Worm (Caenorhabditis elegans) whole organism, L4 larva: ENCODE data around the gene C34D10.5.
A peak's percentile ranks its signal among the peaks of the same experiment; 100 is the strongest.

Experiments used
- D1046.2 ChIP-seq: fragments of 200-800 bp; sonication (Bioruptor generic); IDR thresholded peaks from 2 replicates; pipeline ENCODE4 v1.3.6; 2022; ENCODE audit warnings: missing genetic modification characterization, missing compliant biosample characterization
- F37D6.2 ChIP-seq: sonication (generic microtip); optimal IDR thresholded peaks from 2 replicates; lab custom pipeline; 2016; ENCODE audit warnings: mild to moderate bottlenecking, missing genetic modification characterization, missing compliant biosample characterization
- F49E8.2 ChIP-seq: sonication (generic microtip); optimal IDR thresholded peaks from 2 replicates; lab custom pipeline; 2016; ENCODE audit warnings: missing compliant biosample characterization, mild to moderate bottlenecking, missing genetic modification characterization, borderline replicate concordance
- R02D3.7 ChIP-seq: fragments of 150-350 bp; sonication (generic microtip); optimal IDR thresholded peaks from 3 replicates; lab custom pipeline; 2014; ENCODE audit warnings: missing biosample characterization, missing genetic modification characterization
- T26A8.4 ChIP-seq: fragments of 200-800 bp; sonication (Bioruptor generic); IDR thresholded peaks from 2 replicates; pipeline ENCODE4 v1.3.6; 2022; ENCODE audit warnings: missing genetic modification characterization, missing compliant biosample characterization
- ZK337.2 ChIP-seq: fragments of 200-800 bp; sonication (Bioruptor generic); IDR thresholded peaks from 2 replicates; pipeline ENCODE4 v1.3.6; 2022; ENCODE audit warnings: missing genetic modification reagents, missing genetic modification characterization, missing compliant biosample characterization
- ZK546.5 ChIP-seq, 2 experiments: sonication (generic microtip); optimal IDR thresholded peaks; 2 replicates each; lab custom pipeline; 2017; ENCODE audit warnings: missing biosample characterization in 2 of 2, missing genetic modification characterization in 2 of 2
- aha-1 ChIP-seq: fragments of 150-350 bp; peaks from one replicate; lab custom pipeline; 2014; ENCODE audit warnings: missing biosample characterization, missing genetic modification characterization
- aly-2 ChIP-seq: sonication (generic microtip); optimal IDR thresholded peaks from 2 replicates; lab custom pipeline; 2018; ENCODE audit warnings: missing biosample characterization, missing genetic modification characterization
- ama-1 ChIP-seq: fragments of 150-350 bp; optimal IDR thresholded peaks from 2 replicates; lab custom pipeline; 2014; ENCODE audit warnings: inconsistent platforms, mixed read lengths
- arid-1 ChIP-seq: fragments of 200-800 bp; sonication (Bioruptor generic); conservative IDR thresholded peaks from 2 replicates; pipeline ENCODE4 v1.3.6; 2022; ENCODE audit warnings: missing genetic modification reagents, missing genetic modification characterization, missing compliant biosample characterization
- ceh-28 ChIP-seq: fragments of 150-350 bp; optimal IDR thresholded peaks from 2 replicates; lab custom pipeline; 2014; ENCODE audit warnings: missing biosample characterization, missing genetic modification reagents, missing genetic modification characterization
- ceh-32 ChIP-seq: sonication (generic microtip); optimal IDR thresholded peaks from 2 replicates; lab custom pipeline; 2016; ENCODE audit warnings: mild to moderate bottlenecking, missing genetic modification characterization, missing compliant biosample characterization; ENCODE audit not compliant: poor library complexity
- ceh-44 ChIP-seq: fragments of 200-800 bp; sonication (Bioruptor generic); IDR thresholded peaks from 2 replicates; pipeline ENCODE4 v1.3.6; 2022; ENCODE audit warnings: missing genetic modification reagents, missing genetic modification characterization, missing compliant biosample characterization
- ceh-62 ChIP-seq: sonication (generic microtip); optimal IDR thresholded peaks from 2 replicates; lab custom pipeline; 2017; ENCODE audit warnings: missing biosample characterization, missing genetic modification characterization
- ceh-82 ChIP-seq: sonication (generic microtip); optimal IDR thresholded peaks from 2 replicates; lab custom pipeline; 2017; ENCODE audit warnings: missing biosample characterization, missing genetic modification characterization
- ctbp-1 ChIP-seq: fragments of 200-800 bp; sonication (Bioruptor generic); IDR thresholded peaks from 2 replicates; pipeline ENCODE4 v1.3.6; 2022; ENCODE audit warnings: missing genetic modification reagents, missing genetic modification characterization, missing compliant biosample characterization
- daf-16 ChIP-seq, 3 experiments: sonication (generic microtip); optimal IDR thresholded peaks; 2 replicates each; lab custom pipeline; 2016 to 2017; ENCODE audit warnings: missing genetic modification characterization in 3 of 3, missing genetic modification reagents in 3 of 3, mild to moderate bottlenecking in 2 of 3, missing compliant biosample characterization in 2 of 3, missing biosample characterization in 1 of 3, moderate library complexity in 1 of 3
- dmd-6 ChIP-seq: fragments of 200-800 bp; sonication (Bioruptor generic); IDR thresholded peaks from 2 replicates; pipeline ENCODE4 v1.3.6; 2022; ENCODE audit warnings: missing genetic modification reagents, missing genetic modification characterization, missing compliant biosample characterization
- duxl-1 ChIP-seq: sonication (generic microtip); optimal IDR thresholded peaks from 2 replicates; lab custom pipeline; 2016; ENCODE audit warnings: mild to moderate bottlenecking, missing genetic modification characterization, moderate library complexity, missing compliant biosample characterization; ENCODE audit not compliant: poor library complexity
- dve-1 ChIP-seq: sonication (generic microtip); optimal IDR thresholded peaks from 2 replicates; lab custom pipeline; 2017; ENCODE audit warnings: antibody characterized with exemption, mild to moderate bottlenecking, missing genetic modification characterization, missing compliant biosample characterization; ENCODE audit not compliant: insufficient read depth
- egl-43 ChIP-seq: fragments of 200-800 bp; sonication (Bioruptor generic); IDR thresholded peaks from 2 replicates; pipeline ENCODE4 v1.3.6; 2022; ENCODE audit warnings: missing genetic modification reagents, missing genetic modification characterization, missing compliant biosample characterization
- hif-1 ChIP-seq, 2 experiments: sonication (generic microtip); optimal IDR thresholded peaks; 2 replicates each; lab custom pipeline; 2016 to 2017; ENCODE audit warnings: missing compliant biosample characterization in 2 of 2, missing genetic modification characterization in 2 of 2, missing genetic modification reagents in 2 of 2, missing genotype in 2 of 2, mild to moderate bottlenecking in 1 of 2
- hlh-11 ChIP-seq: fragments of 200-800 bp; sonication (Bioruptor generic); optimal IDR thresholded peaks from 2 replicates; lab custom pipeline; 2018; ENCODE audit warnings: mild to moderate bottlenecking, missing genetic modification characterization, missing compliant biosample characterization
- lim-7 ChIP-seq: fragments of 200-800 bp; sonication (Bioruptor generic); IDR thresholded peaks from 2 replicates; pipeline ENCODE4 v1.3.6; 2022; ENCODE audit warnings: missing genetic modification characterization, missing compliant biosample characterization
- lin-13 ChIP-seq: fragments of 150-350 bp; optimal IDR thresholded peaks from 2 replicates; lab custom pipeline; 2014; ENCODE audit warnings: missing biosample characterization, missing genetic modification reagents, missing genetic modification characterization
- lin-38 ChIP-seq: fragments of 200-800 bp; sonication (Bioruptor generic); IDR thresholded peaks from 2 replicates; pipeline ENCODE4 v1.3.6; 2022; ENCODE audit warnings: missing genetic modification reagents, missing genetic modification characterization, missing compliant biosample characterization
- lir-3 ChIP-seq: sonication (generic microtip); optimal IDR thresholded peaks from 2 replicates; lab custom pipeline; 2016; ENCODE audit warnings: mild to moderate bottlenecking, missing genetic modification characterization, missing compliant biosample characterization
- lsy-2 ChIP-seq, 2 experiments: fragments of 150-350 bp in 1 of 2; sonication (generic microtip) in 1 of 2; optimal IDR thresholded peaks; 2 replicates each; lab custom pipeline; 2014 to 2017; ENCODE audit warnings: missing biosample characterization in 2 of 2, missing genetic modification characterization in 2 of 2
- madf-5 ChIP-seq, 2 experiments: fragments of 200-800 bp; sonication (Bioruptor generic); IDR thresholded peaks; 2 replicates each; pipeline ENCODE4 v1.3.6; 2022; ENCODE audit warnings: missing compliant biosample characterization in 2 of 2, missing genetic modification characterization in 2 of 2
- mdl-1 ChIP-seq, 2 experiments: fragments of 150-350 bp in 1 of 2; sonication (generic microtip) in 1 of 2; optimal IDR thresholded peaks; 2 replicates each; lab custom pipeline; 2014 to 2017; ENCODE audit warnings: missing biosample characterization in 2 of 2, missing genetic modification characterization in 2 of 2
- mes-2 ChIP-seq: sonication (generic microtip); optimal IDR thresholded peaks from 2 replicates; lab custom pipeline; 2016; ENCODE audit warnings: missing genotype, mild to moderate bottlenecking, missing genetic modification characterization, missing compliant biosample characterization; ENCODE audit not compliant: poor library complexity, severe bottlenecking
- mxl-2 ChIP-seq: fragments of 200-800 bp; sonication (Bioruptor generic); conservative IDR thresholded peaks from 2 replicates; pipeline ENCODE4 v1.3.6; 2022; ENCODE audit warnings: missing genetic modification reagents, missing genetic modification characterization, missing compliant biosample characterization
- mxl-3 ChIP-seq: fragments of 200-800 bp; sonication (Bioruptor generic); optimal IDR thresholded peaks from 2 replicates; lab custom pipeline; 2018; ENCODE audit warnings: mild to moderate bottlenecking, missing genetic modification characterization, missing compliant biosample characterization
- nhr-25 ChIP-seq: sonication (generic microtip); optimal IDR thresholded peaks from 2 replicates; lab custom pipeline; 2017; ENCODE audit warnings: missing genetic modification characterization, mild to moderate bottlenecking, missing compliant biosample characterization, antibody characterized with exemption, moderate library complexity, borderline replicate concordance; ENCODE audit not compliant: insufficient read depth
- nhr-28 ChIP-seq: fragments of 150-350 bp; optimal IDR thresholded peaks from 2 replicates; lab custom pipeline; 2014; ENCODE audit warnings: missing biosample characterization, missing genetic modification characterization
- nhr-76 ChIP-seq: fragments of 150-350 bp; optimal IDR thresholded peaks from 2 replicates; lab custom pipeline; 2014; ENCODE audit warnings: missing biosample characterization, missing genetic modification characterization
- nhr-77 ChIP-seq: fragments of 150-350 bp; optimal IDR thresholded peaks from 2 replicates; lab custom pipeline; 2014; ENCODE audit warnings: missing biosample characterization, missing genetic modification characterization
- pha-4 ChIP-seq, 2 experiments: fragments of 150-350 bp in 1 of 2; fragments of 200-800 bp in 1 of 2; sonication (Bioruptor generic) in 1 of 2; IDR thresholded peaks in 1 of 2; optimal IDR thresholded peaks in 1 of 2; 2 replicates each; pipeline versions ENCODE4 v1.3.6 to Lab custom; 2014 to 2022; ENCODE audit warnings: missing genetic modification characterization in 2 of 2, missing genetic modification reagents in 2 of 2, missing biosample characterization in 1 of 2, missing compliant biosample characterization in 1 of 2
- pqm-1 ChIP-seq: sonication (generic microtip); optimal IDR thresholded peaks from 2 replicates; lab custom pipeline; 2017; ENCODE audit warnings: missing biosample characterization, missing genetic modification characterization
- set-16 ChIP-seq: fragments of 200-800 bp; sonication (Bioruptor generic); IDR thresholded peaks from 2 replicates; pipeline ENCODE4 v1.3.6; 2022; ENCODE audit warnings: missing genetic modification reagents, missing genetic modification characterization, missing compliant biosample characterization
- snpc-1.2 ChIP-seq: fragments of 200-800 bp; sonication (Bioruptor generic); IDR thresholded peaks from 2 replicates; pipeline ENCODE4 v1.3.6; 2022; ENCODE audit warnings: missing genetic modification reagents, missing genetic modification characterization, missing compliant biosample characterization
- snpc-4 ChIP-seq: fragments of 150-350 bp; optimal IDR thresholded peaks from 2 replicates; lab custom pipeline; 2014; ENCODE audit warnings: missing biosample characterization, missing genetic modification characterization
- spr-3 ChIP-seq: fragments of 200-800 bp; sonication (Bioruptor generic); optimal IDR thresholded peaks from 2 replicates; lab custom pipeline; 2018; ENCODE audit warnings: mild to moderate bottlenecking, missing genetic modification characterization, missing compliant biosample characterization
- tra-1 ChIP-seq: fragments of 200-800 bp; sonication (Bioruptor generic); IDR thresholded peaks from 2 replicates; pipeline ENCODE4 v1.3.6; 2022; ENCODE audit warnings: missing genetic modification reagents, missing genetic modification characterization, missing compliant biosample characterization
- unc-130 ChIP-seq: sonication (generic microtip); optimal IDR thresholded peaks from 2 replicates; lab custom pipeline; 2016; ENCODE audit warnings: missing genetic modification reagents, missing genetic modification characterization, missing compliant biosample characterization
- unc-62 ChIP-seq, 3 experiments: fragments of 150-350 bp in 1 of 3; sonication (generic microtip); optimal IDR thresholded peaks in 2 of 3; peaks in 1 of 3; 1 replicate in 1 of 3; 2 replicates in 2 of 3; lab custom pipeline; 2014 to 2017; ENCODE audit warnings: missing biosample characterization in 3 of 3, missing genetic modification characterization in 3 of 3, missing genetic modification reagents in 3 of 3, missing genotype in 1 of 3
- ztf-11 ChIP-seq: fragments of 150-350 bp; optimal IDR thresholded peaks from 2 replicates; lab custom pipeline; 2014; ENCODE audit warnings: missing biosample characterization, missing genetic modification characterization
- ztf-7 ChIP-seq: fragments of 150-350 bp; optimal IDR thresholded peaks from 2 replicates; lab custom pipeline; 2014; ENCODE audit warnings: missing biosample characterization, missing genetic modification characterization

Gene C34D10.5

DNA sequence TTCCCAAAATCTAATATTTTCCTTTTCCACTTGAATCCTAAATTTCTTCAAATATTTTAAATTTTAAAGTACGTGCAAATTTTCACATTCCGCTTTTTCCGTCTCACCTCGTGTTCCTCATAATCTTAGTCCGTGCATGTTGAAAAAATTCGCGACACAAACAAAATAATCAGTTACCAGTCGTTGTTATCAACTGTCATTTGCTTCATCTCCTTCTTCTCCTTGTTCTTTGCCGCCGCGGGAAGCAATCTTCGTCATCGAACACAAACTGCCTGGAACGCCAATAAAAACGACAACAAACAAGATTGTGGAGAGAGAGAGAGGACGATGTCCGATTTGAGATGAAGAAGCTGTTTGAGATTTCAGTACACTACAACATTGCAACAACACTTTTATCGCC is at the start of gene C34D10.5:
Gene C34D10.5, plus strand, starts transcription at position 269 of the 400 bp plus-strand sequence.
- no peak for TF ChIP-seq R02D3.7 (tag; lab: Kevin White, UChicago)
- peak in 1 of 2 experiments; percentile 16 for TF ChIP-seq lsy-2 (tag; optimal IDR thresholded peaks at IDR 0.05; lab: Kevin White, UChicago)
- TF ChIP-seq unc-62 (GFP tag; optimal IDR thresholded peaks at IDR 0.05 in 1 of 2; lab: Kevin White, UChicago), result peak in 1 of 2 experiments; percentile 69
- no peak for TF ChIP-seq unc-62 (tag; optimal IDR thresholded peaks at IDR 0.05; lab: Kevin White, UChicago)
- peak; percentile 17 for TF ChIP-seq ama-1 (lab: Kevin White, UChicago)
- TF ChIP-seq egl-43 (GFP tag; lab: Robert Waterston, UW), result no peak
- TF ChIP-seq tra-1 (GFP tag; lab: Robert Waterston, UW), result no peak
- TF ChIP-seq snpc-4 (tag; lab: Kevin White, UChicago), result no peak
- TF ChIP-seq T26A8.4 (GFP tag; lab: Robert Waterston, UW), result no peak
- no peak for TF ChIP-seq ztf-11
- TF ChIP-seq mxl-2 (GFP tag; lab: Robert Waterston, UW), result no peak
- no peak for TF ChIP-seq lir-3
- TF ChIP-seq hlh-11 (tag; lab: Kevin White, UChicago), result peak; percentile 53
- TF ChIP-seq arid-1 (GFP tag; lab: Robert Waterston, UW), result no peak
- no peak for TF ChIP-seq ceh-62
- no peak for TF ChIP-seq spr-3 (GFP tag; lab: Kevin White, UChicago)
- TF ChIP-seq F37D6.2, result no peak
- no peak for TF ChIP-seq F49E8.2 (tag; lab: Kevin White, UChicago)
- TF ChIP-seq snpc-1.2 (GFP tag; lab: Robert Waterston, UW), result no peak
- peak; percentile 19 for TF ChIP-seq dve-1
- 0 out of 2 replicates have a peak, but pooled peaks have one; percentile 6 for TF ChIP-seq dmd-6 (GFP tag; lab: Robert Waterston, UW)
- TF ChIP-seq mdl-1 (tag; optimal IDR thresholded peaks at IDR 0.05; lab: Kevin White, UChicago), result peak in 1 of 2 experiments; percentile 21
- no peak for TF ChIP-seq pha-4 (GFP tag; IDR thresholded peaks at IDR 0.05; lab: Robert Waterston, UW)
- TF ChIP-seq pha-4 (tag; optimal IDR thresholded peaks at IDR 0.05; lab: Kevin White, UChicago), result no peak
- TF ChIP-seq aly-2 (tag; lab: Kevin White, UChicago), result no peak
- no peak for TF ChIP-seq ZK337.2
- no peak for TF ChIP-seq ctbp-1 (GFP tag; lab: Robert Waterston, UW)
- TF ChIP-seq hif-1 (tag; optimal IDR thresholded peaks at IDR 0.05; lab: Kevin White, UChicago), result peak; percentile 67 to 96
- TF ChIP-seq mes-2 (tag; lab: Kevin White, UChicago), result no peak
- TF ChIP-seq mxl-3, result peak; percentile 33
- peak; percentile 6 for TF ChIP-seq pqm-1 (tag; lab: Kevin White, UChicago)
- TF ChIP-seq ceh-32 (tag; lab: Kevin White, UChicago), result no peak
- TF ChIP-seq set-16 (GFP tag; lab: Robert Waterston, UW), result no peak
- no peak for TF ChIP-seq nhr-25
- TF ChIP-seq ceh-82 (tag; lab: Kevin White, UChicago), result no peak
- no peak for TF ChIP-seq daf-16 (GFP tag; optimal IDR thresholded peaks at IDR 0.05; lab: Kevin White, UChicago)
- TF ChIP-seq daf-16 (tag; optimal IDR thresholded peaks at IDR 0.05; lab: Kevin White, UChicago), result peak; percentile 68
- TF ChIP-seq madf-5 (GFP tag; IDR thresholded peaks at IDR 0.05; lab: Robert Waterston, UW), result no peak
- TF ChIP-seq ceh-28 (tag; lab: Kevin White, UChicago), result peak; percentile 39
- TF ChIP-seq duxl-1 (tag; lab: Kevin White, UChicago), result no peak
- TF ChIP-seq nhr-76 (tag; lab: Kevin White, UChicago), result no peak
- no peak for TF ChIP-seq ztf-7 (tag; lab: Kevin White, UChicago)
- peak; percentile 56 for TF ChIP-seq nhr-77
- TF ChIP-seq aha-1, result no peak
- no peak for TF ChIP-seq lin-13
- TF ChIP-seq lim-7, result no peak
- TF ChIP-seq unc-130 (GFP tag; lab: Kevin White, UChicago), result no peak
- TF ChIP-seq ceh-44 (GFP tag; lab: Robert Waterston, UW), result no peak
- TF ChIP-seq lin-38, result no peak
- TF ChIP-seq nhr-28 (tag; lab: Kevin White, UChicago), result peak; percentile 55
- no peak for TF ChIP-seq ZK546.5 (tag; optimal IDR thresholded peaks at IDR 0.05; lab: Kevin White, UChicago)
- TF ChIP-seq D1046.2, result no peak
